Worm (Caenorhabditis elegans): Measurements from ENCODE around the gene sam-10.

The sam-10 gene

DNA sequence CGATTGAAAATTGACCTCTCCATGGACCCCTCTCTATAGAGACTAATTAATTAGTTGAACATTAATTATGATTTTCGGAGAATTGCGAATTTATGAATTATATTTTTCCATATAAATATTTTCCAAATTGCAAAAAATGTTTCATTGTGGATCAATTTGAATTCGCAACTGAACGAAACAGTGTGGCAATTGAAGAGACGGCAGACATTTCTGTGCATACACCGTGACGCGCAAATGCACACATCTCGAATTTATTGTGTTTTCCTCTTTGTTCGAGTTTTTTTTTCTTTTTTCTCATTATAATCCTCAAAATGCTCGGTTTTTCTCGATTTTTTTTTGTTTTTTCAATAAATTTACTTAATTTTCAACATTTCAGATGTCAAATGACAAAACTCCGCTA is 38.9 kb upstream of the sam-10 start, which contains the start of gene Y48C3A.20 (continued):
- TF ChIP-seq T26A8.4 (GFP tag; IDR thresholded peaks at IDR 0.05) (no peak), egl-43 (GFP tag; IDR thresholded peaks at IDR 0.05) (no peak), php-3 (GFP tag; IDR thresholded peaks at IDR 0.05) (no peak), hif-1 (tag; optimal IDR thresholded peaks at IDR 0.05) (no peak), aha-1 (tag) (peak; percentile 46), lin-39 (tag; optimal IDR thresholded peaks at IDR 0.05) (no peak), F44E2.7 (GFP tag; IDR thresholded peaks at IDR 0.05) (no peak), T20F7.1 (GFP tag; optimal IDR thresholded peaks at IDR 0.05) (peak; percentile 61), rbr-2 (tag; optimal IDR thresholded peaks at IDR 0.05) (peak; percentile 47), zfp-2 (tag; optimal IDR thresholded peaks at IDR 0.05) (no peak), snpc-1.2 (GFP tag; IDR thresholded peaks at IDR 0.05) (peak; percentile 59; the same call in 1 of the 2 replicates), ces-1 (GFP tag; optimal IDR thresholded peaks at IDR 0.05) (no peak), hmg-1.1 (GFP tag; IDR thresholded peaks at IDR 0.05) (peak; percentile 44; the same call in 1 of the 2 replicates), aly-2 (tag; optimal IDR thresholded peaks at IDR 0.05) (no peak), Y105C5A.15 (GFP tag; IDR thresholded peaks at IDR 0.05) (no peak), nhr-77 (tag; optimal IDR thresholded peaks at IDR 0.05) (no peak), mdt-29 (GFP tag; IDR thresholded peaks at IDR 0.05) (no peak), ceh-28 (tag; optimal IDR thresholded peaks at IDR 0.05) (no peak), nhr-76 (tag; optimal IDR thresholded peaks at IDR 0.05) (no peak), lim-7 (GFP tag; IDR thresholded peaks at IDR 0.05) (no peak), dmd-9 (GFP tag; IDR thresholded peaks at IDR 0.05) (no peak), ceh-82 (tag; optimal IDR thresholded peaks at IDR 0.05) (no peak), lsy-2 (tag; optimal IDR thresholded peaks at IDR 0.05) (peak in 1 of 2 experiments; percentile 87), lin-13 (GFP tag; optimal IDR thresholded peaks at IDR 0.05) (peak; percentile 20), ztf-7 (tag; optimal IDR thresholded peaks at IDR 0.05) (peak; percentile 64), gei-8 (GFP tag; optimal IDR thresholded peaks at IDR 0.05) (no peak), unc-130 (GFP tag; optimal IDR thresholded peaks at IDR 0.05) (peak; percentile 23), set-16 (GFP tag; IDR thresholded peaks at IDR 0.05) (no peak), lin-15B (tag; optimal IDR thresholded peaks at IDR 0.05) (no peak), Y48G9A.11 (GFP tag; IDR thresholded peaks at IDR 0.05) (0 out of 2 replicates have a peak, but pooled peaks have one; percentile 41), sdz-12 (GFP tag; optimal IDR thresholded peaks at IDR 0.05) (no peak), ctbp-1 (GFP tag; IDR thresholded peaks at IDR 0.05) (no peak; the same call in 1 of the 2 replicates)

ce11 chrII:13367784-13368183 is 37.5 kb upstream of the sam-10 start:
- no peak for TF ChIP-seq pha-4 (GFP tag; IDR thresholded peaks at IDR 0.05)
- no peak for TF ChIP-seq pha-4 (tag; optimal IDR thresholded peaks at IDR 0.05)
- TF ChIP-seq unc-62 (GFP tag; optimal IDR thresholded peaks at IDR 0.05 in 1 of 2), result peak in 1 of 2 experiments; percentile 91
- no peak for TF ChIP-seq unc-62 (tag; optimal IDR thresholded peaks at IDR 0.05)

DNA sequence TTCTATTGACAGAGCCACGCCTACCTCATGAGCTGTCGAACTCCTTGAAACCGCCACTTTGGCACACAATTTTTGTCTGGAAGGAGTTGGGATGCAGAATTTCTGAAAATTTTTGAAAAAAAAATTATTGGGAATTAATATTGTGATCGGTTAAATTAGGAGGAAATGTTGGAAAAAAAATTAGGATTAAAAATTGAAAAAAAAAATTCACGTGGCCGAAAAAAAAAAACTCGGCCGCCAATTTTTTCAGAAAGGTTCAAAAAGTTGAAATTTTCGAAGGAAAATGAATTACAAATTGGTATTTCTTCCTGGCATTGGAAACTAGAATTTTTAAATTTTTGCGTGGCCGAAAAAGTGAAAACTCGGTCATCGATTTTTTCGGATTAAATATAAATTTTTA is 25.8 kb upstream of the sam-10 start, which contains the start of gene dmsr-3:
Gene dmsr-3 (minus strand): TSS at position 101 of the 400 bp plus-strand sequence.
- no peak for TF ChIP-seq lin-39 (tag; optimal IDR thresholded peaks at IDR 0.05)
- no peak for TF ChIP-seq lim-7 (GFP tag; IDR thresholded peaks at IDR 0.05)
- TF ChIP-seq dmd-6 (GFP tag; IDR thresholded peaks at IDR 0.05), result no peak
- TF ChIP-seq pqm-1 (tag; optimal IDR thresholded peaks at IDR 0.05), result no peak
- no peak for TF ChIP-seq nhr-48 (tag; optimal IDR thresholded peaks at IDR 0.05)
- TF ChIP-seq ztf-11 (tag; optimal IDR thresholded peaks at IDR 0.05), result no peak
- TF ChIP-seq nhr-41 (GFP tag; IDR thresholded peaks at IDR 0.05), result no peak
- no peak for TF ChIP-seq tag-97 (GFP tag; IDR thresholded peaks at IDR 0.05)
- no peak for TF ChIP-seq T20F7.1 (GFP tag; optimal IDR thresholded peaks at IDR 0.05)
- TF ChIP-seq dmd-8 (GFP tag; IDR thresholded peaks at IDR 0.05), result no peak
- TF ChIP-seq egl-27 (tag; optimal IDR thresholded peaks at IDR 0.05), result no peak
- no peak for TF ChIP-seq sdz-12 (GFP tag; optimal IDR thresholded peaks at IDR 0.05)
- no peak for TF ChIP-seq vab-7 (GFP tag; IDR thresholded peaks at IDR 0.05)
- no peak for TF ChIP-seq mxl-3 (GFP tag; optimal IDR thresholded peaks at IDR 0.05)
- TF ChIP-seq hif-1 (tag; optimal IDR thresholded peaks at IDR 0.05), result no peak
- TF ChIP-seq zag-1 (tag; optimal IDR thresholded peaks at IDR 0.05), result no peak
- no peak for TF ChIP-seq dpl-1 (GFP tag; optimal IDR thresholded peaks at IDR 0.05)
- no peak for TF ChIP-seq cey-2 (tag; optimal IDR thresholded peaks at IDR 0.05; ENCODE audit: borderline replicate concordance, insufficient read depth)
- TF ChIP-seq zip-11 (GFP tag; IDR thresholded peaks at IDR 0.05), result no peak
